Worm (Caenorhabditis elegans) whole organism, L2 larva: ENCODE data around the gene T23E7.6.
A peak's percentile ranks its signal among the peaks of the same experiment; 100 is the strongest.

Source experiments
- C34F6.9 ChIP-seq: fragments of 150-350 bp; optimal IDR thresholded peaks from 2 replicates; lab custom pipeline; 2014; ENCODE audit warnings: missing biosample characterization, missing genetic modification characterization
- F13H6.1 ChIP-seq: sonication (generic microtip); optimal IDR thresholded peaks from 2 replicates; lab custom pipeline; 2016; ENCODE audit warnings: missing genetic modification characterization, missing compliant biosample characterization
- R02D3.7 ChIP-seq: fragments of 150-350 bp; optimal IDR thresholded peaks from 2 replicates; lab custom pipeline; 2014; ENCODE audit warnings: missing biosample characterization, missing genetic modification characterization
- Y55F3AM.14 ChIP-seq: fragments of 200-800 bp; sonication (Bioruptor generic); optimal IDR thresholded peaks from 2 replicates; lab custom pipeline; 2018; ENCODE audit warnings: mild to moderate bottlenecking, missing genetic modification characterization, missing compliant biosample characterization
- ZK546.5 ChIP-seq: sonication (generic microtip); optimal IDR thresholded peaks from 2 replicates; lab custom pipeline; 2017; ENCODE audit warnings: missing biosample characterization, missing genetic modification characterization
- alr-1 ChIP-seq: fragments of 150-350 bp; optimal IDR thresholded peaks from 2 replicates; lab custom pipeline; 2014; ENCODE audit warnings: missing biosample characterization, missing genetic modification characterization
- aly-2 ChIP-seq: fragments of 150-350 bp; optimal IDR thresholded peaks from 2 replicates; lab custom pipeline; 2014; ENCODE audit warnings: missing biosample characterization, missing genetic modification characterization
- ama-1 ChIP-seq: fragments of 150-350 bp; optimal IDR thresholded peaks from 2 replicates; lab custom pipeline; 2018; ENCODE audit warnings: inconsistent platforms
- blmp-1 ChIP-seq: sonication (generic microtip); optimal IDR thresholded peaks from 2 replicates; lab custom pipeline; 2017; ENCODE audit warnings: missing genetic modification characterization, mild to moderate bottlenecking, missing compliant biosample characterization, antibody characterized with exemption, moderate library complexity; ENCODE audit not compliant: insufficient read depth
- ceh-16 ChIP-seq: fragments of 150-350 bp; optimal IDR thresholded peaks from 2 replicates; lab custom pipeline; 2014; ENCODE audit warnings: missing biosample characterization, missing genetic modification characterization
- ceh-82 ChIP-seq: fragments of 150-350 bp; optimal IDR thresholded peaks from 2 replicates; lab custom pipeline; 2014; ENCODE audit warnings: missing biosample characterization, missing genetic modification characterization
- crh-2 ChIP-seq: sonication (generic microtip); optimal IDR thresholded peaks from 2 replicates; lab custom pipeline; 2017; ENCODE audit warnings: missing biosample characterization, missing genetic modification characterization
- dmd-4 ChIP-seq: sonication (generic microtip); optimal IDR thresholded peaks from 2 replicates; lab custom pipeline; 2017; ENCODE audit warnings: missing biosample characterization, missing genetic modification characterization
- egl-27 ChIP-seq: sonication (generic microtip); optimal IDR thresholded peaks from 3 replicates; lab custom pipeline; 2017; ENCODE audit warnings: missing biosample characterization, missing genetic modification reagents, missing genetic modification characterization
- elt-1 ChIP-seq: fragments of 150-350 bp; optimal IDR thresholded peaks from 2 replicates; lab custom pipeline; 2014; ENCODE audit warnings: missing biosample characterization, missing genetic modification characterization
- elt-3 ChIP-seq: sonication (generic microtip); optimal IDR thresholded peaks from 2 replicates; lab custom pipeline; 2017; ENCODE audit warnings: missing biosample characterization, missing genetic modification characterization
- fos-1 ChIP-seq: fragments of 150-350 bp; optimal IDR thresholded peaks from 2 replicates; lab custom pipeline; 2014; ENCODE audit warnings: missing biosample characterization, missing genetic modification characterization
- gmeb-1 ChIP-seq: fragments of 150-350 bp; optimal IDR thresholded peaks from 2 replicates; lab custom pipeline; 2014; ENCODE audit warnings: missing biosample characterization, missing genetic modification characterization
- lin-11 ChIP-seq: fragments of 150-350 bp; sonication (generic microtip); optimal IDR thresholded peaks from 2 replicates; lab custom pipeline; 2014; ENCODE audit warnings: missing biosample characterization, missing genetic modification characterization, inconsistent platforms, mixed read lengths
- lin-13 ChIP-seq: fragments of 150-350 bp; optimal IDR thresholded peaks from 2 replicates; lab custom pipeline; 2014; ENCODE audit warnings: missing biosample characterization, missing genetic modification reagents, missing genetic modification characterization
- lin-39 ChIP-seq: fragments of 150-350 bp; optimal IDR thresholded peaks from 2 replicates; lab custom pipeline; 2014; ENCODE audit warnings: missing biosample characterization, missing genetic modification reagents, missing genetic modification characterization
- lsy-2 ChIP-seq, 2 experiments: fragments of 150-350 bp in 1 of 2; sonication (generic microtip) in 1 of 2; optimal IDR thresholded peaks; 2 replicates each; lab custom pipeline; 2014 to 2017; ENCODE audit warnings: missing biosample characterization in 2 of 2, missing genetic modification characterization in 2 of 2
- mab-5 ChIP-seq: fragments of 150-350 bp; optimal IDR thresholded peaks from 2 replicates; lab custom pipeline; 2014; ENCODE audit warnings: missing biosample characterization, missing genetic modification characterization
- mbf-1 ChIP-seq: sonication (generic microtip); optimal IDR thresholded peaks from 2 replicates; lab custom pipeline; 2017; ENCODE audit warnings: missing biosample characterization, missing genetic modification characterization
- mdl-1 ChIP-seq, 2 experiments: fragments of 150-350 bp in 1 of 2; sonication (generic microtip) in 1 of 2; optimal IDR thresholded peaks; 2 replicates each; lab custom pipeline; 2017; ENCODE audit warnings: missing biosample characterization in 2 of 2, missing genetic modification characterization in 2 of 2
- nhr-10 ChIP-seq: sonication (generic microtip); optimal IDR thresholded peaks from 2 replicates; lab custom pipeline; 2017; ENCODE audit warnings: missing biosample characterization, missing genetic modification characterization
- nhr-11 ChIP-seq: fragments of 150-350 bp; optimal IDR thresholded peaks from 2 replicates; lab custom pipeline; 2014; ENCODE audit warnings: missing biosample characterization, missing genetic modification characterization
- nhr-12 ChIP-seq: fragments of 150-350 bp; optimal IDR thresholded peaks from 2 replicates; lab custom pipeline; 2014; ENCODE audit warnings: missing biosample characterization, missing genetic modification characterization
- nhr-129 ChIP-seq: fragments of 150-350 bp; optimal IDR thresholded peaks from 2 replicates; lab custom pipeline; 2014; ENCODE audit warnings: missing biosample characterization, missing genetic modification characterization
- nhr-21 ChIP-seq: fragments of 150-350 bp; optimal IDR thresholded peaks from 2 replicates; lab custom pipeline; 2014; ENCODE audit warnings: missing biosample characterization, missing genetic modification characterization
- nhr-23 ChIP-seq: fragments of 150-350 bp; optimal IDR thresholded peaks from 2 replicates; lab custom pipeline; 2014; ENCODE audit warnings: missing biosample characterization, missing genetic modification reagents, missing genetic modification characterization
- nhr-237 ChIP-seq: fragments of 150-350 bp; optimal IDR thresholded peaks from 2 replicates; lab custom pipeline; 2014; ENCODE audit warnings: missing biosample characterization, missing genetic modification characterization
- nhr-25 ChIP-seq: fragments of 150-350 bp; sonication (generic microtip); optimal IDR thresholded peaks from 3 replicates; lab custom pipeline; 2014; ENCODE audit warnings: missing biosample characterization, missing genetic modification characterization
- nhr-6 ChIP-seq: fragments of 150-350 bp; optimal IDR thresholded peaks from 2 replicates; lab custom pipeline; 2014; ENCODE audit warnings: missing biosample characterization, missing genetic modification characterization
- nhr-77 ChIP-seq: fragments of 150-350 bp; optimal IDR thresholded peaks from 2 replicates; lab custom pipeline; 2014; ENCODE audit warnings: missing biosample characterization, missing genetic modification characterization
- peb-1 ChIP-seq: fragments of 150-350 bp; optimal IDR thresholded peaks from 2 replicates; lab custom pipeline; 2014; ENCODE audit warnings: missing biosample characterization, missing genetic modification characterization
- sem-4 ChIP-seq: fragments of 150-350 bp; optimal IDR thresholded peaks from 2 replicates; lab custom pipeline; 2014; ENCODE audit warnings: missing biosample characterization, missing genetic modification reagents, missing genetic modification characterization
- skn-1 ChIP-seq: sonication (generic microtip); optimal IDR thresholded peaks from 2 replicates; lab custom pipeline; 2017; ENCODE audit warnings: missing biosample characterization, missing genetic modification characterization
- sma-3 ChIP-seq: sonication (generic microtip); optimal IDR thresholded peaks from 2 replicates; lab custom pipeline; 2016; ENCODE audit warnings: missing genetic modification reagents, missing genetic modification characterization, missing compliant biosample characterization
- sma-9 ChIP-seq, 2 experiments: fragments of 150-350 bp in 1 of 2; sonication (generic microtip) in 1 of 2; optimal IDR thresholded peaks; 2 replicates each; lab custom pipeline; 2014 to 2016; ENCODE audit warnings: missing genetic modification characterization in 2 of 2, mild to moderate bottlenecking in 1 of 2, missing biosample characterization in 1 of 2, missing compliant biosample characterization in 1 of 2, missing genetic modification reagents in 1 of 2, moderate library complexity in 1 of 2
- snpc-4 ChIP-seq: fragments of 150-350 bp; optimal IDR thresholded peaks from 2 replicates; lab custom pipeline; 2014; ENCODE audit warnings: missing biosample characterization, missing genetic modification characterization
- unc-39 ChIP-seq: fragments of 150-350 bp; optimal IDR thresholded peaks from 2 replicates; lab custom pipeline; 2014; ENCODE audit warnings: missing biosample characterization, missing genetic modification characterization
- unc-55 ChIP-seq: fragments of 150-350 bp; sonication (generic microtip); optimal IDR thresholded peaks from 3 replicates; lab custom pipeline; 2014; ENCODE audit warnings: missing biosample characterization, missing genetic modification reagents, missing genetic modification characterization
- unc-62 ChIP-seq: fragments of 150-350 bp; optimal IDR thresholded peaks from 2 replicates; lab custom pipeline; 2014; ENCODE audit warnings: missing biosample characterization, missing genetic modification reagents, missing genetic modification characterization
- zag-1 ChIP-seq: fragments of 150-350 bp; optimal IDR thresholded peaks from 2 replicates; lab custom pipeline; 2014; ENCODE audit warnings: missing biosample characterization, missing genetic modification characterization
- ztf-1 ChIP-seq: fragments of 200-800 bp; sonication (Bioruptor generic); conservative IDR thresholded peaks from 2 replicates; pipeline ENCODE4 v1.3.6; 2022; ENCODE audit warnings: missing genetic modification characterization, missing compliant biosample characterization
- ztf-11 ChIP-seq: sonication (generic microtip); optimal IDR thresholded peaks from 2 replicates; lab custom pipeline; 2017; ENCODE audit warnings: missing biosample characterization, missing genetic modification characterization
- ztf-4 ChIP-seq: fragments of 150-350 bp; optimal IDR thresholded peaks from 2 replicates; lab custom pipeline; 2014; ENCODE audit warnings: missing biosample characterization, missing genetic modification characterization

The T23E7.6 gene

ce11 chrX:17642832-17643231, 41.8 kb downstream of the T23E7.6 start:
- TF ChIP-seq peb-1 = no peak
- TF ChIP-seq F13H6.1 (tag; lab: Kevin White, UChicago) = no peak
- no peak for TF ChIP-seq ZK546.5 (tag; lab: Kevin White, UChicago)
- no peak for TF ChIP-seq nhr-25
- TF ChIP-seq mab-5 (tag; lab: Kevin White, UChicago) = no peak
- no peak for TF ChIP-seq egl-27 (tag; lab: Kevin White, UChicago)
- TF ChIP-seq nhr-129 (tag; lab: Kevin White, UChicago) = no peak
- TF ChIP-seq lsy-2 (tag; optimal IDR thresholded peaks at IDR 0.05; lab: Kevin White, UChicago) = no peak
- no peak for TF ChIP-seq lin-39 (tag; lab: Kevin White, UChicago)
- no peak for TF ChIP-seq unc-62 (GFP tag; lab: Kevin White, UChicago)
- TF ChIP-seq aly-2 (tag; lab: Kevin White, UChicago) = no peak
- TF ChIP-seq alr-1 (tag; lab: Kevin White, UChicago) = no peak
- TF ChIP-seq nhr-77 = no peak

ce11 chrX:17640790-17641189, 43.8 kb downstream of the T23E7.6 start, which contains the start of gene H18N23.2:
H18N23.2 (minus strand) TSS chrX:17640871.
- TF ChIP-seq gmeb-1 (tag; lab: Kevin White, UChicago) (no peak), nhr-237 (no peak), nhr-11 (no peak), unc-55 (GFP tag; lab: Kevin White, UChicago) (no peak), sem-4 (tag; lab: Kevin White, UChicago) (peak; percentile 44), lin-13 (no peak), nhr-10 (no peak), unc-39 (tag; lab: Kevin White, UChicago) (no peak), peb-1 (no peak), blmp-1 (tag; lab: Kevin White, UChicago) (peak; percentile 79), mdl-1 (tag; optimal IDR thresholded peaks at IDR 0.05; lab: Kevin White, UChicago) (peak; percentile 9 to 90), zag-1 (tag; lab: Kevin White, UChicago) (no peak), C34F6.9 (tag; lab: Kevin White, UChicago) (peak; percentile 44), nhr-129 (tag; lab: Kevin White, UChicago) (peak; percentile 69), aly-2 (tag; lab: Kevin White, UChicago) (no peak), dmd-4 (tag; lab: Kevin White, UChicago) (no peak), nhr-23 (tag; lab: Kevin White, UChicago) (no peak), ceh-82 (tag; lab: Kevin White, UChicago) (no peak), ztf-11 (tag; lab: Kevin White, UChicago) (no peak), nhr-21 (peak; percentile 95), unc-62 (GFP tag; lab: Kevin White, UChicago) (no peak), fos-1 (peak; percentile 69), elt-1 (tag; lab: Kevin White, UChicago) (no peak), Y55F3AM.14 (no peak), ztf-1 (no peak), ceh-16 (no peak), nhr-77 (no peak), ztf-4 (tag; lab: Kevin White, UChicago) (no peak), egl-27 (tag; lab: Kevin White, UChicago) (peak; percentile 69), nhr-6 (tag; lab: Kevin White, UChicago) (no peak), lin-39 (tag; lab: Kevin White, UChicago) (no peak), sma-9 (GFP tag; optimal IDR thresholded peaks at IDR 0.05; lab: Kevin White, UChicago) (peak; percentile 98), sma-9 (tag; optimal IDR thresholded peaks at IDR 0.05; lab: Kevin White, UChicago) (no peak), elt-3 (no peak), nhr-12 (tag; lab: Kevin White, UChicago) (no peak), R02D3.7 (no peak), snpc-4 (no peak), lin-11 (no peak), sma-3 (GFP tag; lab: Kevin White, UChicago) (peak; percentile 75), nhr-25 (peak; percentile 83), F13H6.1 (tag; lab: Kevin White, UChicago) (peak; percentile 86), skn-1 (tag; lab: Kevin White, UChicago) (no peak), mbf-1 (tag; lab: Kevin White, UChicago) (no peak), crh-2 (peak; percentile 82), lsy-2 (tag; optimal IDR thresholded peaks at IDR 0.05; lab: Kevin White, UChicago) (peak in 1 of 2 experiments; percentile 51), ama-1 (lab: Kevin White, UChicago) (no peak), mab-5 (tag; lab: Kevin White, UChicago) (no peak), ZK546.5 (tag; lab: Kevin White, UChicago) (no peak), alr-1 (tag; lab: Kevin White, UChicago) (no peak)
- TF ChIP-seq, all 48 proteins: peak for 14
